Fruit fly (Drosophila melanogaster): ENCODE measurements around the gene Clic.
A peak's percentile ranks its signal among the peaks of the same experiment; 100 is the strongest.

Clic gene

dm6 chrX:13779696-13780095 is 42.4 kb downstream of the Clic start:
- peak; percentile 4 for TF ChIP-seq Sp1 (GFP tag; optimal IDR thresholded peaks at IDR 0.05)
- peak; percentile 35 for TF ChIP-seq fru (GFP tag; optimal IDR thresholded peaks at IDR 0.05)
- peak; percentile 73 for TF ChIP-seq Hnf4 (GFP tag; optimal IDR thresholded peaks at IDR 0.05)
- TF ChIP-seq h (GFP tag; optimal IDR thresholded peaks at IDR 0.05) = peak; percentile 25
- no peak for TF ChIP-seq CG9705 (GFP tag; optimal IDR thresholded peaks at IDR 0.05)
- no peak for TF ChIP-seq ey (GFP tag; optimal IDR thresholded peaks at IDR 0.05)

dm6 chrX:13778568-13778967 is 43.5 kb downstream of the Clic start:
- TF ChIP-seq rgr (GFP tag; optimal IDR thresholded peaks at IDR 0.05) (no peak), Rel (GFP tag; optimal IDR thresholded peaks at IDR 0.05) (no peak), Rel (tag; optimal IDR thresholded peaks at IDR 0.05) (peak; percentile 91), N (GFP tag; optimal IDR thresholded peaks at IDR 0.05) (no peak), Sp1 (GFP tag; optimal IDR thresholded peaks at IDR 0.05) (no peak), lola (GFP tag; optimal IDR thresholded peaks at IDR 0.05) (no peak)

DNA sequence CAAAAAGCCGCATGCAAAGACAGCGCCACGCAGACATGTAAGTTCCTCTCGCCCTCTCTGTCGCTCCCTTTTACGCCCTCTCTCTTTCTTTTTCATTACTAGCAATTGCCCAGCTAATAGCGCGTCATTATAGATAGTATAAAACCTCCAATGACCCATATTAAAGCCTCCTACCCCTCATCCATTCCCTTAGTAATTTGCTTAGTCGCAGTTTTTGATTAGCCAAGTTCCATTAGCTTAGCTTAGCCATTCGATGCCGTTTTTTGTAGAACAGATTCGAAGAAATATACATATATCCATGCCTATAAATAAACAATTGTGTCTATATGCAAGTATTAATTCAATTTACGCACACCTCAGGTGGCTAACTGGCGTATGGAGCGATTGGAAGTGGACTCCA is 51.3 kb downstream of the Clic start:
- TF ChIP-seq br (GFP tag; optimal IDR thresholded peaks at IDR 0.05) = no peak

DNA sequence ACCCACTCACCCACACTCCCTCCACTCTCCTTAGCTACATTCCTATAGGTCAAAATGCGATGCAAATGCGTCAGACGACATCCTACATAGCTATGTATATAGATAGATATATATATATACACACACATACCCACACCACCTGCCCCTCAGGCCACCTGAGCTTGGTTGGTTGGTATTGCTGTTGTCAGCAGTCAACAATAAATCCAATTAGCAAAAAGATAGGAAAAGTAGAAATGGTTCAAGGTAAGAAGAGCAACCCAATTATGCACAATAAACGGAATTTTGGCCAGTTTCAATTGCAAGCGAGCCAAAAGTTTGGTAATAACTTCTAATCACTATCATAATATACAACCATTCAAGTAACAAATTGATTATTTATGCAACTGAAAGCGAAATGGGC is 55.6 kb downstream of the Clic start:
- TF ChIP-seq lola (GFP tag; optimal IDR thresholded peaks at IDR 0.05) = no peak
- no peak for TF ChIP-seq pan (optimal IDR thresholded peaks at IDR 0.05)
- no peak for TF ChIP-seq Jra (GFP tag; optimal IDR thresholded peaks at IDR 0.05)
- no peak for TF ChIP-seq sage (GFP tag; optimal IDR thresholded peaks at IDR 0.05)
- TF ChIP-seq Hr83 (GFP tag; optimal IDR thresholded peaks at IDR 0.05; ENCODE audit: poor library complexity, severe bottlenecking) = no peak
- no peak for TF ChIP-seq dmrt93B (GFP tag; optimal IDR thresholded peaks at IDR 0.05)

DNA sequence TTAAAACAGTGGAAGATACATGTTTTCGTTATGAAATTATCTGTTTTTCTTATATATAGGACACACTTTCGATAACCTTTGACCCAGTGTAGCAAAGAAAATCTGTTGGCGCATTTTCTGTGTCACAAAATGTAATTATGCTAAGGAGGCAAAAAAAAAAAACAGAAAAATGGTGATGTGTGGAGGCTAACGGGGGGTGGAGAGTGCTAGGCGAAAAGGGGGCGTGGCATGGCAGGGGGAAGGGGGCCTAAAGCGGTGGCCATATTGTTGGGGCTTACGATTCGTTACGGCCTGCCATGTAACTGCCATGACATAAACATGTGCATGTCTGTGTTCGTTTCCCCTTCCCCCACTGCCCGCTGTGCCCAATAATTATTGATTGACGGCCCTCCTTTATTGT is 56.9 kb downstream of the Clic start:
- no peak for TF ChIP-seq Abd-B (GFP tag; optimal IDR thresholded peaks at IDR 0.05)
- no peak for TF ChIP-seq usp (GFP tag; optimal IDR thresholded peaks at IDR 0.05)

DNA sequence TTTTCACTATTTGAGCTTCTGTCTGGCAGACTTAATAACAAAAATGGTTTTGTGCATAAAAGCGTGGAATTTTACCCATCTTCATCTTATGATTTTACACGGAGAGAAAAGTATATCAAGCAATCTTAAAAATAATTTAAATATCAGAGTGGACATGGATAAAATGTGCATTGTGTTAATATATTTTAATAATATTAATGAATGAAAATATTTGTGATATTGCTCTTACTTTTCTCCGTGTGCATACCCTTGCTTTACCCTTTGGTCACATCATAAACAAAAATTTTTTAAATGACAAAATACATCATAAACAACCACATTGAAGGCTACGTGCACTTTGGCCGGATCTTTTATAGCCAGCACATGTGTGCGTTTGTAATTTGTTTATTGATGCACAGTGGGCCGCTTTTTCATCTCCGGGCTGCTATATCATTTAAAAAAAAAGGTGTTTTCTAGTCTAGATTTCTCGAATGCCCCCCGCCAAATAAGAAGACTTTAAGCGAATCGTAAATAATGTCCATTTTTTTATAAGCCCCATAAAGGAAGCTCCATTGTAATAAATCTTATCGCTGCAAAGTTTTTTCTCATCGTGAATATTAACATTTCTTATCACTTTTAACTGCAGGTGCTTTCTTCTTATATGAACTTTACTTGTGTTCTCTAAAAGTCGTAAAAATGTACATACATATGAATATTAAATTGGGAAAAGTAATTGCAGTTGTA is 57.5 kb downstream of the Clic start:
- TF ChIP-seq foxo (GFP tag; optimal IDR thresholded peaks at IDR 0.05) (peak in 1 of 2 experiments; percentile 31), CG32264 (GFP tag; optimal IDR thresholded peaks at IDR 0.05) (no peak), Hr78 (GFP tag; optimal IDR thresholded peaks at IDR 0.05) (no peak), OdsH (GFP tag; optimal IDR thresholded peaks at IDR 0.05) (peak; percentile 2), Dfd (GFP tag; optimal IDR thresholded peaks at IDR 0.05) (no peak), Hnf4 (GFP tag; optimal IDR thresholded peaks at IDR 0.05) (no peak), psq (GFP tag; optimal IDR thresholded peaks at IDR 0.05) (peak; percentile 20), usp (GFP tag; optimal IDR thresholded peaks at IDR 0.05) (no peak), Hr83 (GFP tag; optimal IDR thresholded peaks at IDR 0.05; ENCODE audit: poor library complexity, severe bottlenecking) (no peak), dsf (GFP tag; optimal IDR thresholded peaks at IDR 0.05; ENCODE audit: borderline replicate concordance) (no peak), rgr (GFP tag; optimal IDR thresholded peaks at IDR 0.05) (peak; percentile 28), GATAd (GFP tag; optimal IDR thresholded peaks at IDR 0.05) (no peak), jim (GFP tag; optimal IDR thresholded peaks at IDR 0.05) (no peak), ey (GFP tag; optimal IDR thresholded peaks at IDR 0.05) (peak; percentile 30), tai (GFP tag; optimal IDR thresholded peaks at IDR 0.05) (no peak), fru (GFP tag; optimal IDR thresholded peaks at IDR 0.05) (peak; percentile 37), lola (GFP tag; optimal IDR thresholded peaks at IDR 0.05) (no peak), h (GFP tag; optimal IDR thresholded peaks at IDR 0.05) (peak; percentile 34), Jra (GFP tag; optimal IDR thresholded peaks at IDR 0.05) (no peak), Mio (GFP tag; optimal IDR thresholded peaks at IDR 0.05) (no peak), sage (GFP tag; optimal IDR thresholded peaks at IDR 0.05) (no peak), Myc (optimal IDR thresholded peaks at IDR 0.05) (no peak), br (GFP tag; optimal IDR thresholded peaks at IDR 0.05) (no peak), Rel (GFP tag; optimal IDR thresholded peaks at IDR 0.05) (no peak), Rel (tag; optimal IDR thresholded peaks at IDR 0.05) (no peak), Vsx2 (GFP tag; optimal IDR thresholded peaks at IDR 0.05; ENCODE audit: partially characterized antibody) (no peak), brk (GFP tag; optimal IDR thresholded peaks at IDR 0.05) (no peak), dl (GFP tag; optimal IDR thresholded peaks at IDR 0.05; ENCODE audit: insufficient read depth in 1 of 2, partially characterized antibody in 2 of 2) (no peak), pan (optimal IDR thresholded peaks at IDR 0.05) (no peak), woc (GFP tag; optimal IDR thresholded peaks at IDR 0.05) (no peak), Sp1 (GFP tag; optimal IDR thresholded peaks at IDR 0.05) (peak; percentile 15), Dif (GFP tag; optimal IDR thresholded peaks at IDR 0.05; ENCODE audit: partially characterized antibody) (no peak), N (GFP tag; optimal IDR thresholded peaks at IDR 0.05) (no peak), HLH106 (tag; optimal IDR thresholded peaks at IDR 0.05) (peak; percentile 3), sv (GFP tag; optimal IDR thresholded peaks at IDR 0.05) (no peak), CG9705 (GFP tag; optimal IDR thresholded peaks at IDR 0.05) (no peak)

Data from whole organism, wandering third instar larva.